Fruit fly (Drosophila melanogaster): ENCODE data around the gene CG43673.

DNA sequence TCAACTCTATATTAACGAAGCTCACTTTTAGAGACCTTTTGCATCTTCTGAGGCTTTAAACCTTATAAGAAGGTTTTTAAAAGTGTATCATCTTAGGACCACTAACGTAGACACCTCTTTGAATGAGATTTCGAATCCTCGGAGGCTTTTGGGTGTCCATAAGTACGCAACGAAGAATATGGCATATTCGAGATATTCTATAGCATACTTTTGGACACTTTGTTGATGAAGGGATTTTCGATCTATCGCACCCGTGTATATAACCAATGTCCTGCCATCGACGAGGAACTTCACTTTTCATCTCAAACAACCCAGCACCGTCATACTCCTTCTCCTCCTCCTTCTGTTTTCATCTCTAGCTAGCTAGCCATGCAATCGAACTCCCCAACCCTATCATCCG, 43.4 kb downstream of the CG43673 start:
- TF ChIP-seq CG17385 (GFP tag; optimal IDR thresholded peaks at IDR 0.05): no peak
- TF ChIP-seq CG4854 (GFP tag; optimal IDR thresholded peaks at IDR 0.05): no peak
- TF ChIP-seq CG9215 (GFP tag; IDR thresholded peaks at IDR 0.05): no peak
- no peak for TF ChIP-seq Gug (GFP tag; IDR thresholded peaks at IDR 0.05)
- no peak for TF ChIP-seq cad (GFP tag; optimal IDR thresholded peaks at IDR 0.05)
- TF ChIP-seq al (GFP tag; IDR thresholded peaks at IDR 0.05): no peak
- TF ChIP-seq exex (tag; optimal IDR thresholded peaks at IDR 0.05): no peak
- no peak for TF ChIP-seq hkb (optimal IDR thresholded peaks at IDR 0.05)
- no peak for TF ChIP-seq hkb (GFP tag; IDR thresholded peaks at IDR 0.05)
- TF ChIP-seq dimm (GFP tag; IDR thresholded peaks at IDR 0.05): no peak
- no peak for TF ChIP-seq Abd-B (GFP tag; optimal IDR thresholded peaks at IDR 0.05)
- TF ChIP-seq CG2199 (GFP tag; IDR thresholded peaks at IDR 0.05): no peak
- no peak for TF ChIP-seq tll (GFP tag; optimal IDR thresholded peaks at IDR 0.05)
- no peak for TF ChIP-seq tin (GFP tag; optimal IDR thresholded peaks at IDR 0.05)
- no peak for TF ChIP-seq CG30431 (GFP tag; optimal IDR thresholded peaks at IDR 0.05)
